Worm (Caenorhabditis elegans) whole organism, L4/young adult: ENCODE data around the gene C36A4.10.

Experiments used
- W03F9.2 ChIP-seq: fragments of 150-350 bp; optimal IDR thresholded peaks from 2 replicates; lab custom pipeline; 2014; ENCODE audit warnings: missing biosample characterization, missing genetic modification characterization
- him-1 ChIP-seq: sonication (generic microtip); optimal IDR thresholded peaks from 2 replicates; lab custom pipeline; 2016; ENCODE audit warnings: missing genotype, missing genetic modification reagents, missing genetic modification characterization, missing compliant biosample characterization

- TF ChIP-seq W03F9.2 (tag; lab: Kevin White, UChicago) = no peak
- no peak for TF ChIP-seq him-1 (tag; lab: Kevin White, UChicago)
Measured at ce11 chrIII:3786427-3786935, 44.8 kb downstream of the C36A4.10 start, which contains the start of gene acy-3.
